Worm (Caenorhabditis elegans) whole organism, L2 larva: ENCODE measurements around the gene W08G11.3.

ENCODE experiments used
- R02D3.7 ChIP-seq: fragments of 150-350 bp; optimal IDR thresholded peaks from 2 replicates; lab custom pipeline; 2014; ENCODE audit warnings: missing biosample characterization, missing genetic modification characterization
- ZK546.5 ChIP-seq: sonication (generic microtip); optimal IDR thresholded peaks from 2 replicates; lab custom pipeline; 2017; ENCODE audit warnings: missing biosample characterization, missing genetic modification characterization
- ceh-16 ChIP-seq: fragments of 150-350 bp; optimal IDR thresholded peaks from 2 replicates; lab custom pipeline; 2014; ENCODE audit warnings: missing biosample characterization, missing genetic modification characterization
- egl-27 ChIP-seq: sonication (generic microtip); optimal IDR thresholded peaks from 3 replicates; lab custom pipeline; 2017; ENCODE audit warnings: missing biosample characterization, missing genetic modification reagents, missing genetic modification characterization
- fos-1 ChIP-seq: fragments of 150-350 bp; optimal IDR thresholded peaks from 2 replicates; lab custom pipeline; 2014; ENCODE audit warnings: missing biosample characterization, missing genetic modification characterization
- mab-5 ChIP-seq: fragments of 150-350 bp; optimal IDR thresholded peaks from 2 replicates; lab custom pipeline; 2014; ENCODE audit warnings: missing biosample characterization, missing genetic modification characterization
- nhr-11 ChIP-seq: fragments of 150-350 bp; optimal IDR thresholded peaks from 2 replicates; lab custom pipeline; 2014; ENCODE audit warnings: missing biosample characterization, missing genetic modification characterization
- nhr-23 ChIP-seq: fragments of 150-350 bp; optimal IDR thresholded peaks from 2 replicates; lab custom pipeline; 2014; ENCODE audit warnings: missing biosample characterization, missing genetic modification reagents, missing genetic modification characterization
- nhr-77 ChIP-seq: fragments of 150-350 bp; optimal IDR thresholded peaks from 2 replicates; lab custom pipeline; 2014; ENCODE audit warnings: missing biosample characterization, missing genetic modification characterization
- snpc-4 ChIP-seq: fragments of 150-350 bp; optimal IDR thresholded peaks from 2 replicates; lab custom pipeline; 2014; ENCODE audit warnings: missing biosample characterization, missing genetic modification characterization
- unc-55 ChIP-seq: fragments of 150-350 bp; sonication (generic microtip); optimal IDR thresholded peaks from 3 replicates; lab custom pipeline; 2014; ENCODE audit warnings: missing biosample characterization, missing genetic modification reagents, missing genetic modification characterization
- ztf-11 ChIP-seq: sonication (generic microtip); optimal IDR thresholded peaks from 2 replicates; lab custom pipeline; 2017; ENCODE audit warnings: missing biosample characterization, missing genetic modification characterization

DNA sequence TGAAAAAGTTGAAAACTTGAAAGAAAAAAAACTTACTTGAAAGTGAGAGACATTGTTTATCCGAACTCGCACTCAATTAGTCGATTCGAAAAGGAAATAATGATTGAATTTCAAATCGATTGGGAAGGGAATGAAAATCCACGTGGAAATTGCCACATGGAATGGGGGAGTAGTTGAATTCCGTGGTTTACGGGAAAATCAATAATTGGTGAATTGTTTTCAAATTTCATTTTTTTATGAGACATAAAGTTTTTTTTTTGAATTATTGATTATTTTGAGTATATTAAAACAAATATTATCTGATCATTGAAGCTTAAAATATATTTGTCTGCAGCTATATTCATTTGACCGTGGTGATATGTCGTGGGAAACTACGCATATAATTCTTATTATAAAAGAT, 10.4 kb downstream of the W08G11.3 start, which contains the start of gene F13A7.1:
- TF ChIP-seq ceh-16 (tag; lab: Kevin White, UChicago): no peak
- no peak for TF ChIP-seq unc-55 (GFP tag; lab: Kevin White, UChicago)
- no peak for TF ChIP-seq nhr-11 (tag; lab: Kevin White, UChicago)
- TF ChIP-seq R02D3.7 (tag; lab: Kevin White, UChicago): no peak
- TF ChIP-seq ztf-11 (tag; lab: Kevin White, UChicago): no peak
- no peak for TF ChIP-seq egl-27
- no peak for TF ChIP-seq snpc-4 (tag; lab: Kevin White, UChicago)
- no peak for TF ChIP-seq ZK546.5 (tag; lab: Kevin White, UChicago)
- no peak for TF ChIP-seq nhr-23 (tag; lab: Kevin White, UChicago)
- no peak for TF ChIP-seq fos-1
- no peak for TF ChIP-seq nhr-77
- TF ChIP-seq mab-5 (tag; lab: Kevin White, UChicago): no peak
